Worm (Caenorhabditis elegans) whole organism, midembryonic: ENCODE measurements around the gene C02F4.4.

Source experiments
- T22C8.4 ChIP-seq: fragments of 200-800 bp; sonication (Bioruptor generic); IDR thresholded peaks from 2 replicates; pipeline ENCODE4 v1.3.6; 2022; ENCODE audit warnings: missing genetic modification characterization, missing compliant biosample characterization
- cog-1 ChIP-seq: sonication (generic microtip); optimal IDR thresholded peaks from 2 replicates; lab custom pipeline; 2016; ENCODE audit warnings: missing genetic modification characterization, missing compliant biosample characterization
- flt-1 ChIP-seq: fragments of 200-800 bp; sonication (Bioruptor generic); IDR thresholded peaks from 2 replicates; pipeline ENCODE4 v1.3.6; 2022; ENCODE audit warnings: missing genetic modification characterization, missing compliant biosample characterization
- klf-2 ChIP-seq: fragments of 200-800 bp; sonication (Bioruptor generic); conservative IDR thresholded peaks from 2 replicates; pipeline ENCODE4 v1.3.6; 2022; ENCODE audit warnings: missing genetic modification reagents, missing genetic modification characterization, missing compliant biosample characterization
- med-1 ChIP-seq: sonication (generic microtip); optimal IDR thresholded peaks from 2 replicates; lab custom pipeline; 2017; ENCODE audit warnings: missing genetic modification characterization, mild to moderate bottlenecking, missing compliant biosample characterization, antibody characterized with exemption, missing genetic modification reagents; ENCODE audit not compliant: insufficient read depth
- ref-1 ChIP-seq: fragments of 200-800 bp; sonication (Bioruptor generic); conservative IDR thresholded peaks from 2 replicates; pipeline ENCODE4 v1.3.6; 2022; ENCODE audit warnings: missing genetic modification reagents, missing genetic modification characterization, missing compliant biosample characterization
- tab-1 ChIP-seq: fragments of 200-800 bp; sonication (Bioruptor generic); IDR thresholded peaks from 2 replicates; pipeline ENCODE4 v1.3.6; 2022; ENCODE audit warnings: missing genetic modification characterization, missing compliant biosample characterization
- ztf-23 ChIP-seq: fragments of 200-800 bp; sonication (Bioruptor generic); IDR thresholded peaks from 2 replicates; pipeline ENCODE4 v1.3.6; 2022; ENCODE audit warnings: missing genetic modification reagents, missing genetic modification characterization, missing compliant biosample characterization
- ztf-29 ChIP-seq: fragments of 200-800 bp; sonication (Bioruptor generic); IDR thresholded peaks from 2 replicates; pipeline ENCODE4 v1.3.6; 2022; ENCODE audit warnings: missing genetic modification reagents, missing genetic modification characterization, missing compliant biosample characterization

Gene C02F4.4

DNA sequence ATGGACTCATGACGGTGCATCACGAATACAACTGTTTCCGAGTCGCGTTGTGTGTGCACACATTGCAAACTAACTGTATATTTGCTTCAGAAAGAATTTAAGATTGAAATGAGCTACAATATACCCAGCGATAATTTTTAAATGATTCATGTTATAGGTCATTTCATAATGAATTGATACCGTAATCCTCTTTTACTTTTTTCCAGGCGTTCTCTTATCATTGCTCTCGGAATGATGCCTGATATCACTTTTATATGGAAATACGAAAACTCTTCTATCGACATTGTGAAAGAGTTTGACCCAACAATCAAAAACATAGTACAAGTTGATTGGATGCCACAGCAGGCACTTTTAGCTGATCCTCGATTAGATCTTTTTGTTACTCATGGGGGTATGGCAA, 48.6 kb downstream of the C02F4.4 start:
- TF ChIP-seq klf-2: no peak
- TF ChIP-seq ztf-29 (GFP tag; lab: Robert Waterston, UW): no peak
- no peak for TF ChIP-seq flt-1
- TF ChIP-seq tab-1: no peak
- no peak for TF ChIP-seq ztf-23 (GFP tag; lab: Robert Waterston, UW)
- no peak for TF ChIP-seq med-1
- TF ChIP-seq T22C8.4 (GFP tag; lab: Robert Waterston, UW): no peak
- no peak for TF ChIP-seq ref-1 (GFP tag; lab: Robert Waterston, UW)
- no peak for TF ChIP-seq cog-1 (tag; lab: Kevin White, UChicago)

DNA sequence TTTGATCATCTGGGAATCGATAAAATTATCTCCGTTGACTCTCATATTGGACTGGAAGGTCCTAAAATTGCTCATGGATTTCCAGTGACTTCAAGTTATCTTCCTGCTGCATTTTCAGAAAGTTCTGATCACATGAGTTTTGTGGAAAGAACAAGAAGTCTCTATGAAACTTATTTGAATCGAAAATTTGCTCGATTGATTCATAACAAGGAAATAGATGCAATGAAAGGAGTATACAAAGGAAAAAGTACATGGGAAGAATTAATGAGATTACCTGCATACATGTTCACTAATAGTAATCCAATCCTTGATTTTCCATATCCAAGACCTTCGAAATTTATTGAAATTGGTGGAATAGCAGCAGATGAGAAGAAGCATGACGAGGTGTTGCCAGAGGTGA, 49.3 kb downstream of the C02F4.4 start:
- TF ChIP-seq klf-2 (no peak), T22C8.4 (GFP tag; lab: Robert Waterston, UW) (no peak), tab-1 (no peak), ztf-23 (GFP tag; lab: Robert Waterston, UW) (no peak), ztf-29 (GFP tag; lab: Robert Waterston, UW) (no peak)

DNA sequence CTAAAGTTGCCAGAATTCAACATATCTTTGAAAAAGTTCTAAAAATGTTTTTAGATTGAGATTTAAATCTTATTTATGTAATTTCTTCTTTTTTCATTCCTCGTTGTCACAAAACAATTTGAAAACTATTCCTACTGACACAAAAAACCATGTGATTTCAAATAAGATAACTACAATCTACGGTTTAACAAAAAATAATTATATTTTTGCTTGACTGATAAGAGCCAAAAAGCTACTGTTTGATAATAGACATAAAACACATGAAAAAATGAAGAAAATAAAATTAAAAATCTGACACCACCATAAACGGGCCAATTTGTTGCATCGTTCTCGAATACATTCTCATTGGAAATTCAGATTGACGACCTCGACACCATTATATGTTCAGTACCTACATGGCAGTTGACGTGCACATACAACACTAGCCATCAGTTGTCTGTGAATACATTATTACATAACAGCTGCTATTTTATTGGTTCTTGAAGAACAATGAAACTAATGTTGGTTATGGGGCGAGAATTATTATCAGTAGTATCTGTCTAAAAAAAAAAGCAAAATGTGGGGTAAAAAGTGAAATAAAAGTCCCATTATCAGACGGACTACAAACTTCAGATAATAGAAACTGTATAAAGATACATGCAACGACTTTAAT, 50.9 kb downstream of the C02F4.4 start, which contains the start of gene ugt-43:
Gene ugt-43 (plus strand): TSS at position 602 of the 652 bp plus-strand sequence.
- TF ChIP-seq ztf-23 (GFP tag; lab: Robert Waterston, UW) (no peak), cog-1 (tag; lab: Kevin White, UChicago) (no peak), tab-1 (no peak), flt-1 (no peak), ref-1 (GFP tag; lab: Robert Waterston, UW) (no peak), ztf-29 (GFP tag; lab: Robert Waterston, UW) (no peak), T22C8.4 (GFP tag; lab: Robert Waterston, UW) (no peak), med-1 (no peak), klf-2 (no peak)
